Comparison of ENCODE assay signal across 4 worm cellular contexts in genomic region chrII:6682918-6683317, ce11.
TF ChIP-seq lines count a peak whose summit lies in the region.

No protein-coding gene starts in this region.

TF ChIP-seq in whole organism, L1 larva, 84 proteins besides CTCF, POLR2A, EP300 and RAD21:
- TF ChIP-seq sox-4 (tag; optimal IDR thresholded peaks at IDR 0.05; lab: Kevin White, UChicago) = no peak
- peak; percentile 13 for TF ChIP-seq nhr-85 (tag; lab: Kevin White, UChicago)

TF ChIP-seq in whole organism, L3 larva, 47 proteins besides CTCF, POLR2A, EP300 and RAD21:
- peak; percentile 14 for TF ChIP-seq nhr-25 (tag; optimal IDR thresholded peaks at IDR 0.05; lab: Kevin White, UChicago)
- no peak for TF ChIP-seq nhr-67 (tag; optimal IDR thresholded peaks at IDR 0.05; lab: Kevin White, UChicago)
- TF ChIP-seq egl-27 (tag; optimal IDR thresholded peaks at IDR 0.05; lab: Kevin White, UChicago) = no peak

TF ChIP-seq in whole organism, L4 larva, 104 proteins besides CTCF, POLR2A, EP300 and RAD21:
- TF ChIP-seq unc-130 (GFP tag; optimal IDR thresholded peaks at IDR 0.05; lab: Kevin White, UChicago) (peak; percentile 41), lim-7 (GFP tag; IDR thresholded peaks at IDR 0.05; lab: Robert Waterston, UW) (no peak), unc-62 (GFP tag; optimal IDR thresholded peaks at IDR 0.05 in 1 of 2; lab: Kevin White, UChicago) (peak in 1 of 2 experiments; percentile 24), unc-62 (tag; optimal IDR thresholded peaks at IDR 0.05; lab: Kevin White, UChicago) (no peak)
TF ChIP-seq in whole organism, L4 larva: peak in this region for 2.

TF ChIP-seq in whole organism, young adult, 124 proteins besides CTCF, POLR2A, EP300 and RAD21 (continues in another document):
- TF ChIP-seq B0035.1 (tag; optimal IDR thresholded peaks at IDR 0.05; lab: Kevin White, UChicago) = no peak
- TF ChIP-seq let-526 (GFP tag; IDR thresholded peaks at IDR 0.05; lab: Robert Waterston, UW) = no peak
- TF ChIP-seq cebp-1 (GFP tag; IDR thresholded peaks at IDR 0.05; lab: Robert Waterston, UW) = no peak
- TF ChIP-seq cebp-1 (tag; optimal IDR thresholded peaks at IDR 0.05; lab: Kevin White, UChicago) = no peak
- no peak for TF ChIP-seq ets-4 (GFP tag; optimal IDR thresholded peaks at IDR 0.05; lab: Kevin White, UChicago)
- TF ChIP-seq ama-1 (optimal IDR thresholded peaks at IDR 0.05; lab: Kevin White, UChicago) = no peak
- no peak for TF ChIP-seq ama-1 (GFP tag; optimal IDR thresholded peaks at IDR 0.05; lab: Kevin White, UChicago)
- TF ChIP-seq nhr-27 (tag; optimal IDR thresholded peaks at IDR 0.05; lab: Kevin White, UChicago) = no peak
- TF ChIP-seq ceh-27 (GFP tag; optimal IDR thresholded peaks at IDR 0.05; lab: Kevin White, UChicago) = no peak
- TF ChIP-seq attf-5 (GFP tag; optimal IDR thresholded peaks at IDR 0.05; lab: Kevin White, UChicago) = no peak
- no peak for TF ChIP-seq F10E7.11 (tag; optimal IDR thresholded peaks at IDR 0.05; lab: Kevin White, UChicago)
- 0 out of 2 replicates have a peak, but pooled peaks have one; percentile 34 for TF ChIP-seq hsf-1 (GFP tag; IDR thresholded peaks at IDR 0.05; lab: Robert Waterston, UW)
- TF ChIP-seq ceh-40 (GFP tag; IDR thresholded peaks at IDR 0.05; lab: Robert Waterston, UW) = no peak
- no peak for TF ChIP-seq let-607 (tag; optimal IDR thresholded peaks at IDR 0.05; lab: Kevin White, UChicago)
- TF ChIP-seq ceh-100 (GFP tag; IDR thresholded peaks at IDR 0.05; lab: Robert Waterston, UW) = no peak
- peak; percentile 62 for TF ChIP-seq dpl-1 (GFP tag; optimal IDR thresholded peaks at IDR 0.05; lab: Kevin White, UChicago)
- no peak for TF ChIP-seq somi-1 (GFP tag; optimal IDR thresholded peaks at IDR 0.05; lab: Kevin White, UChicago)
- TF ChIP-seq hmg-1.2 (GFP tag; IDR thresholded peaks at IDR 0.05; lab: Robert Waterston, UW) = no peak
- TF ChIP-seq pha-4 (tag; optimal IDR thresholded peaks at IDR 0.05; lab: Kevin White, UChicago) = no peak
- no peak for TF ChIP-seq cebp-2 (GFP tag; IDR thresholded peaks at IDR 0.05; lab: Robert Waterston, UW)
- no peak for TF ChIP-seq mel-28 (tag; optimal IDR thresholded peaks at IDR 0.05; lab: Kevin White, UChicago; ENCODE audit: borderline replicate concordance)
- TF ChIP-seq lsl-1 (GFP tag; optimal IDR thresholded peaks at IDR 0.05; lab: Kevin White, UChicago) = peak; percentile 95
- no peak for TF ChIP-seq die-1 (tag; optimal IDR thresholded peaks at IDR 0.05; lab: Kevin White, UChicago)
- TF ChIP-seq zfh-2 (GFP tag; conservative IDR thresholded peaks at IDR 0.05; lab: Robert Waterston, UW) = no peak
- no peak for TF ChIP-seq nhr-80 (tag; optimal IDR thresholded peaks at IDR 0.05; lab: Kevin White, UChicago)
- peak; percentile 88 for TF ChIP-seq efl-1 (GFP tag; optimal IDR thresholded peaks at IDR 0.05; lab: Kevin White, UChicago)
- TF ChIP-seq C06A6.2 (GFP tag; conservative IDR thresholded peaks at IDR 0.05; lab: Robert Waterston, UW) = no peak
- TF ChIP-seq lin-40 (tag; optimal IDR thresholded peaks at IDR 0.05; lab: Kevin White, UChicago) = no peak
- no peak for TF ChIP-seq ekl-4 (GFP tag; IDR thresholded peaks at IDR 0.05; lab: Robert Waterston, UW)
- no peak for TF ChIP-seq Y53F4B.3 (GFP tag; IDR thresholded peaks at IDR 0.05; lab: Robert Waterston, UW)
- no peak for TF ChIP-seq madf-10 (tag; optimal IDR thresholded peaks at IDR 0.05; lab: Kevin White, UChicago)
- TF ChIP-seq nhr-120 (GFP tag; IDR thresholded peaks at IDR 0.05; lab: Robert Waterston, UW) = no peak
- no peak for TF ChIP-seq F52B5.7 (tag; optimal IDR thresholded peaks at IDR 0.05; lab: Kevin White, UChicago)
- TF ChIP-seq ztf-3 (GFP tag; optimal IDR thresholded peaks at IDR 0.05; lab: Kevin White, UChicago) = no peak
- no peak for TF ChIP-seq zim-3 (tag; optimal IDR thresholded peaks at IDR 0.05; lab: Kevin White, UChicago)
- TF ChIP-seq tlf-1 (GFP tag; optimal IDR thresholded peaks at IDR 0.05; lab: Kevin White, UChicago) = no peak
- peak in 1 of 3 experiments; percentile 12 for TF ChIP-seq lin-35 (GFP tag; optimal IDR thresholded peaks at IDR 0.05; lab: Kevin White, UChicago)
- TF ChIP-seq F23B12.7 (tag; optimal IDR thresholded peaks at IDR 0.05; lab: Kevin White, UChicago; ENCODE audit: insufficient read depth) = no peak
- TF ChIP-seq tbp1 (GFP tag; optimal IDR thresholded peaks at IDR 0.05; lab: Kevin White, UChicago) = peak; percentile 9
- TF ChIP-seq egl-18 (GFP tag; IDR thresholded peaks at IDR 0.05; lab: Robert Waterston, UW) = no peak
- no peak for TF ChIP-seq madf-3 (GFP tag; IDR thresholded peaks at IDR 0.05; lab: Robert Waterston, UW)
- no peak for TF ChIP-seq nhr-90 (tag; optimal IDR thresholded peaks at IDR 0.05; lab: Kevin White, UChicago)
- TF ChIP-seq hrde-1 (tag; optimal IDR thresholded peaks at IDR 0.05; lab: Kevin White, UChicago; ENCODE audit: borderline replicate concordance) = no peak
- TF ChIP-seq T26A5.8 (tag; optimal IDR thresholded peaks at IDR 0.05; lab: Kevin White, UChicago) = no peak
- no peak for TF ChIP-seq bed-1 (GFP tag; IDR thresholded peaks at IDR 0.05; lab: Robert Waterston, UW)
- no peak for TF ChIP-seq nfya-2 (GFP tag; IDR thresholded peaks at IDR 0.05; lab: Robert Waterston, UW)
- peak; percentile 47; the same call in 1 of the 2 replicates for TF ChIP-seq ceh-91 (GFP tag; IDR thresholded peaks at IDR 0.05; lab: Robert Waterston, UW)
- TF ChIP-seq xnd-1 (tag; optimal IDR thresholded peaks at IDR 0.05; lab: Kevin White, UChicago) = peak; percentile 81
- TF ChIP-seq aptf-3 (GFP tag; IDR thresholded peaks at IDR 0.05; lab: Robert Waterston, UW) = no peak
- TF ChIP-seq F39B2.1 (GFP tag; IDR thresholded peaks at IDR 0.05; lab: Robert Waterston, UW) = no peak
- TF ChIP-seq rpc-1 (optimal IDR thresholded peaks at IDR 0.05; lab: Kevin White, UChicago) = no peak
- TF ChIP-seq rpc-1 (tag; optimal IDR thresholded peaks at IDR 0.05; lab: Kevin White, UChicago) = no peak
- no peak for TF ChIP-seq attf-3 (GFP tag; conservative IDR thresholded peaks at IDR 0.05; lab: Robert Waterston, UW)
- TF ChIP-seq fkh-3 (tag; optimal IDR thresholded peaks at IDR 0.05; lab: Kevin White, UChicago) = no peak
- TF ChIP-seq D2030.7 (GFP tag; IDR thresholded peaks at IDR 0.05; lab: Robert Waterston, UW) = peak; percentile 70
- no peak for TF ChIP-seq akir-1 (GFP tag; optimal IDR thresholded peaks at IDR 0.05; lab: Kevin White, UChicago)
- no peak for TF ChIP-seq B0019.2 (GFP tag; conservative IDR thresholded peaks at IDR 0.05; lab: Robert Waterston, UW)
- TF ChIP-seq athp-1 (tag; optimal IDR thresholded peaks at IDR 0.05; lab: Kevin White, UChicago) = no peak
- no peak for TF ChIP-seq lir-1 (GFP tag; conservative IDR thresholded peaks at IDR 0.05; lab: Robert Waterston, UW)
- TF ChIP-seq hlh-12 (tag; optimal IDR thresholded peaks at IDR 0.05; lab: Kevin White, UChicago) = no peak
- TF ChIP-seq him-1 (tag; optimal IDR thresholded peaks at IDR 0.05; lab: Kevin White, UChicago) = no peak
- no peak for TF ChIP-seq sdz-38 (tag; optimal IDR thresholded peaks at IDR 0.05; lab: Kevin White, UChicago)
- peak; percentile 55 for TF ChIP-seq F49E8.2 (tag; optimal IDR thresholded peaks at IDR 0.05; lab: Kevin White, UChicago; ENCODE audit: insufficient read depth)
- TF ChIP-seq egrh-3 (GFP tag; IDR thresholded peaks at IDR 0.05; lab: Robert Waterston, UW) = no peak
- no peak for TF ChIP-seq aptf-2 (GFP tag; conservative IDR thresholded peaks at IDR 0.05; lab: Robert Waterston, UW)
- no peak for TF ChIP-seq dpff-1 (tag; optimal IDR thresholded peaks at IDR 0.05; lab: Kevin White, UChicago)
- no peak for TF ChIP-seq K12H6.12 (tag; optimal IDR thresholded peaks at IDR 0.05; lab: Kevin White, UChicago)
- no peak for TF ChIP-seq F22D6.2 (tag; optimal IDR thresholded peaks at IDR 0.05; lab: Kevin White, UChicago)
- no peak for TF ChIP-seq ceh-58 (GFP tag; IDR thresholded peaks at IDR 0.05; lab: Robert Waterston, UW)
- no peak for TF ChIP-seq ztf-18 (tag; optimal IDR thresholded peaks at IDR 0.05; lab: Kevin White, UChicago)
- no peak for TF ChIP-seq rcor-1 (GFP tag; IDR thresholded peaks at IDR 0.05; lab: Robert Waterston, UW)
- TF ChIP-seq nhr-179 (tag; optimal IDR thresholded peaks at IDR 0.05; lab: Kevin White, UChicago) = no peak
- TF ChIP-seq T07F8.4 (tag; optimal IDR thresholded peaks at IDR 0.05; lab: Kevin White, UChicago) = no peak
- TF ChIP-seq madf-8 (GFP tag; conservative IDR thresholded peaks at IDR 0.05; lab: Robert Waterston, UW) = peak; percentile 82
- no peak for TF ChIP-seq sea-2 (GFP tag; IDR thresholded peaks at IDR 0.05; lab: Robert Waterston, UW)
- TF ChIP-seq F57A8.1 (GFP tag; optimal IDR thresholded peaks at IDR 0.05; lab: Kevin White, UChicago) = no peak
- TF ChIP-seq lin-26 (GFP tag; IDR thresholded peaks at IDR 0.05; lab: Robert Waterston, UW) = no peak
- no peak for TF ChIP-seq B0261.1 (tag; optimal IDR thresholded peaks at IDR 0.05; lab: Kevin White, UChicago)
- TF ChIP-seq F33H1.4 (GFP tag; IDR thresholded peaks at IDR 0.05; lab: Robert Waterston, UW) = peak; percentile 89
- TF ChIP-seq mxl-1 (tag; optimal IDR thresholded peaks at IDR 0.05; lab: Kevin White, UChicago) = no peak
- TF ChIP-seq sptf-2 (GFP tag; optimal IDR thresholded peaks at IDR 0.05; lab: Kevin White, UChicago) = no peak
- TF ChIP-seq lin-54 (GFP tag; optimal IDR thresholded peaks at IDR 0.05; lab: Kevin White, UChicago) = peak; percentile 7
- no peak for TF ChIP-seq snpc-1.3 (tag; optimal IDR thresholded peaks at IDR 0.05; lab: Kevin White, UChicago; ENCODE audit: insufficient read depth)
- TF ChIP-seq pbrm-1 (GFP tag; IDR thresholded peaks at IDR 0.05; lab: Robert Waterston, UW) = 0 out of 2 replicates have a peak, but pooled peaks have one; percentile 46
- TF ChIP-seq Y56A3A.18 (GFP tag; IDR thresholded peaks at IDR 0.05; lab: Robert Waterston, UW) = no peak
- no peak for TF ChIP-seq lsy-27 (tag; optimal IDR thresholded peaks at IDR 0.05; lab: Kevin White, UChicago; ENCODE audit: borderline replicate concordance, insufficient read depth)
